Worm (Caenorhabditis elegans) whole organism, young adult: ENCODE results near the gene scd-1.

Source experiments
- C06A6.2 ChIP-seq: fragments of 200-800 bp; sonication (Bioruptor generic); conservative IDR thresholded peaks from 2 replicates; pipeline ENCODE4 v1.3.6; 2022; ENCODE audit warnings: missing genetic modification characterization, missing compliant biosample characterization
- C17E4.6 ChIP-seq: fragments of 200-800 bp; sonication (Bioruptor generic); IDR thresholded peaks from 2 replicates; pipeline ENCODE4 v1.3.6; 2022; ENCODE audit warnings: missing genetic modification reagents, missing genetic modification characterization, missing compliant biosample characterization
- F49E8.2 ChIP-seq: sonication (generic microtip); optimal IDR thresholded peaks from 3 replicates; lab custom pipeline; 2017; ENCODE audit warnings: missing genetic modification characterization, mild to moderate bottlenecking, missing compliant biosample characterization, antibody characterized with exemption, moderate library complexity; ENCODE audit not compliant: insufficient read depth
- F55B11.4 ChIP-seq: sonication (generic microtip); optimal IDR thresholded peaks from 2 replicates; lab custom pipeline; 2016; ENCODE audit warnings: missing compliant biosample characterization, missing genetic modification characterization, borderline replicate concordance; ENCODE audit not compliant: insufficient read depth
- F57A8.1 ChIP-seq: fragments of 200-800 bp; sonication (Bioruptor generic); optimal IDR thresholded peaks from 2 replicates; lab custom pipeline; 2018; ENCODE audit warnings: mild to moderate bottlenecking, missing genetic modification characterization, moderate library complexity, missing compliant biosample characterization
- K11D2.4 ChIP-seq: fragments of 200-800 bp; sonication (Bioruptor generic); IDR thresholded peaks from 2 replicates; pipeline ENCODE4 v1.3.6; 2022; ENCODE audit warnings: missing genetic modification reagents, missing genetic modification characterization, missing compliant biosample characterization
- Y53F4B.3 ChIP-seq: fragments of 200-800 bp; sonication (Bioruptor generic); IDR thresholded peaks from 2 replicates; pipeline ENCODE4 v1.3.6; 2022; ENCODE audit warnings: missing genetic modification reagents, missing genetic modification characterization, missing compliant biosample characterization
- Y67H2A.10 ChIP-seq: fragments of 200-800 bp; sonication (Bioruptor generic); conservative IDR thresholded peaks from 2 replicates; pipeline ENCODE4 v1.3.6; 2022; ENCODE audit warnings: missing genetic modification reagents, missing genetic modification characterization, missing compliant biosample characterization
- ZK185.1 ChIP-seq: sonication (generic microtip); optimal IDR thresholded peaks from 2 replicates; lab custom pipeline; 2016; ENCODE audit warnings: mild to moderate bottlenecking, missing genetic modification characterization, missing compliant biosample characterization; ENCODE audit not compliant: poor library complexity, severe bottlenecking
- ama-1 ChIP-seq, 3 experiments: fragments of 150-350 bp in 1 of 3; sonication (generic microtip) in 2 of 3; optimal IDR thresholded peaks; 2 replicates each; lab custom pipeline; 2014 to 2018; ENCODE audit warnings: missing biosample characterization in 2 of 3, missing genetic modification characterization in 2 of 3, missing genetic modification reagents in 2 of 3
- aptf-2 ChIP-seq: fragments of 200-800 bp; sonication (Bioruptor generic); conservative IDR thresholded peaks from 2 replicates; pipeline ENCODE4 v1.3.6; 2022; ENCODE audit warnings: missing genetic modification reagents, missing genetic modification characterization, missing compliant biosample characterization
- atf-7 ChIP-seq: sonication (generic microtip); optimal IDR thresholded peaks from 2 replicates; lab custom pipeline; 2017; ENCODE audit warnings: mild to moderate bottlenecking, missing genetic modification characterization, missing compliant biosample characterization
- athp-1 ChIP-seq: sonication (generic microtip); optimal IDR thresholded peaks from 2 replicates; lab custom pipeline; 2017; ENCODE audit warnings: mild to moderate bottlenecking, missing genetic modification characterization, missing compliant biosample characterization
- attf-6 ChIP-seq: fragments of 200-800 bp; sonication (Bioruptor generic); IDR thresholded peaks from 2 replicates; pipeline ENCODE4 v1.3.6; 2022; ENCODE audit warnings: missing genetic modification reagents, missing genetic modification characterization, missing compliant biosample characterization
- cebp-2 ChIP-seq: fragments of 200-800 bp; sonication (Bioruptor generic); IDR thresholded peaks from 2 replicates; pipeline ENCODE4 v1.3.6; 2022; ENCODE audit warnings: missing genetic modification characterization, missing compliant biosample characterization
- ceh-58 ChIP-seq: fragments of 200-800 bp; sonication (Bioruptor generic); IDR thresholded peaks from 2 replicates; pipeline ENCODE4 v1.3.6; 2022; ENCODE audit warnings: missing genetic modification characterization, missing compliant biosample characterization
- chd-7 ChIP-seq: sonication (generic microtip); optimal IDR thresholded peaks from 2 replicates; lab custom pipeline; 2016; ENCODE audit warnings: mild to moderate bottlenecking, missing genetic modification characterization, moderate library complexity, missing compliant biosample characterization
- dpff-1 ChIP-seq: sonication (generic microtip); optimal IDR thresholded peaks from 2 replicates; lab custom pipeline; 2017; ENCODE audit warnings: mild to moderate bottlenecking, missing genetic modification characterization, missing compliant biosample characterization
- egl-18 ChIP-seq: fragments of 200-800 bp; sonication (Bioruptor generic); IDR thresholded peaks from 2 replicates; pipeline ENCODE4 v1.3.6; 2022; ENCODE audit warnings: missing genetic modification reagents, missing genetic modification characterization, missing compliant biosample characterization
- fkh-3 ChIP-seq: sonication (generic microtip); optimal IDR thresholded peaks from 2 replicates; lab custom pipeline; 2016; ENCODE audit warnings: mild to moderate bottlenecking, missing genetic modification characterization, missing compliant biosample characterization
- hlh-12 ChIP-seq: sonication (generic microtip); optimal IDR thresholded peaks from 2 replicates; lab custom pipeline; 2016; ENCODE audit warnings: missing genetic modification characterization, missing compliant biosample characterization
- hmg-1.2 ChIP-seq: fragments of 200-800 bp; sonication (Bioruptor generic); IDR thresholded peaks from 2 replicates; pipeline ENCODE4 v1.3.6; 2022; ENCODE audit warnings: missing genetic modification reagents, missing genetic modification characterization, missing compliant biosample characterization
- hrde-1 ChIP-seq: sonication (generic microtip); optimal IDR thresholded peaks from 2 replicates; lab custom pipeline; 2016; ENCODE audit warnings: missing genetic modification characterization, mild to moderate bottlenecking, missing compliant biosample characterization, moderate library complexity, missing genotype, missing genetic modification reagents, borderline replicate concordance
- hsf-1 ChIP-seq: fragments of 200-800 bp; sonication (Bioruptor generic); IDR thresholded peaks from 2 replicates; pipeline ENCODE4 v1.3.6; 2022; ENCODE audit warnings: missing genetic modification reagents, missing genetic modification characterization, missing compliant biosample characterization
- lag-1 ChIP-seq: fragments of 200-800 bp; sonication (Bioruptor generic); IDR thresholded peaks from 2 replicates; pipeline ENCODE4 v1.3.6; 2022; ENCODE audit warnings: missing genetic modification reagents, missing genetic modification characterization, missing compliant biosample characterization
- let-526 ChIP-seq: fragments of 200-800 bp; sonication (Bioruptor generic); IDR thresholded peaks from 2 replicates; pipeline ENCODE4 v1.3.6; 2022; ENCODE audit warnings: missing genetic modification reagents, missing genetic modification characterization, missing compliant biosample characterization
- lin-26 ChIP-seq: fragments of 200-800 bp; sonication (Bioruptor generic); IDR thresholded peaks from 2 replicates; pipeline ENCODE4 v1.3.6; 2022; ENCODE audit warnings: missing genetic modification reagents, missing genetic modification characterization, missing compliant biosample characterization
- lin-35 ChIP-seq, 3 experiments: fragments of 150-350 bp in 2 of 3; sonication (generic microtip) in 1 of 3; optimal IDR thresholded peaks; 2 replicates each; lab custom pipeline; 2014 to 2018; ENCODE audit warnings: missing biosample characterization in 3 of 3, missing genetic modification characterization in 3 of 3, missing genetic modification reagents in 3 of 3
- lir-1 ChIP-seq: fragments of 200-800 bp; sonication (Bioruptor generic); conservative IDR thresholded peaks from 2 replicates; pipeline ENCODE4 v1.3.6; 2022; ENCODE audit warnings: missing genetic modification reagents, missing genetic modification characterization, missing compliant biosample characterization
- madf-3 ChIP-seq: fragments of 200-800 bp; sonication (Bioruptor generic); IDR thresholded peaks from 2 replicates; pipeline ENCODE4 v1.3.6; 2022; ENCODE audit warnings: missing genetic modification reagents, missing genetic modification characterization, missing compliant biosample characterization
- madf-6 ChIP-seq: fragments of 200-800 bp; sonication (Bioruptor generic); IDR thresholded peaks from 2 replicates; pipeline ENCODE4 v1.3.6; 2022; ENCODE audit warnings: missing genetic modification reagents, missing genetic modification characterization, missing compliant biosample characterization
- mcd-1 ChIP-seq: fragments of 200-800 bp; sonication (Bioruptor generic); IDR thresholded peaks from 2 replicates; pipeline ENCODE4 v1.3.6; 2022; ENCODE audit warnings: missing genetic modification reagents, missing genetic modification characterization, missing compliant biosample characterization
- nfyb-1 ChIP-seq: fragments of 200-800 bp; sonication (Bioruptor generic); IDR thresholded peaks from 2 replicates; pipeline ENCODE4 v1.3.6; 2022; ENCODE audit warnings: missing genetic modification reagents, missing genetic modification characterization, missing compliant biosample characterization
- nhr-120 ChIP-seq: fragments of 200-800 bp; sonication (Bioruptor generic); IDR thresholded peaks from 2 replicates; pipeline ENCODE4 v1.3.6; 2022; ENCODE audit warnings: missing genetic modification characterization, missing compliant biosample characterization
- snpc-1.1 ChIP-seq: sonication (generic microtip); optimal IDR thresholded peaks from 2 replicates; lab custom pipeline; 2017; ENCODE audit warnings: missing genetic modification characterization, mild to moderate bottlenecking, missing compliant biosample characterization, antibody characterized with exemption, moderate library complexity, missing genotype, missing genetic modification reagents; ENCODE audit not compliant: insufficient read depth
- snpc-4 ChIP-seq, 5 experiments: fragments of 150-350 bp in 1 of 5; sonication (generic microtip) in 4 of 5; optimal IDR thresholded peaks; 2 replicates each; lab custom pipeline; 2014 to 2018; ENCODE audit warnings: missing genetic modification characterization in 5 of 5, missing biosample characterization in 3 of 5, antibody characterized with exemption in 2 of 5, mild to moderate bottlenecking in 2 of 5, missing compliant biosample characterization in 2 of 5, missing genotype in 2 of 5, moderate library complexity in 2 of 5, missing genetic modification reagents in 1 of 5
- somi-1 ChIP-seq: fragments of 200-800 bp; sonication (Bioruptor generic); optimal IDR thresholded peaks from 2 replicates; lab custom pipeline; 2018; ENCODE audit warnings: mild to moderate bottlenecking, missing genetic modification characterization, missing compliant biosample characterization
- tbx-9 ChIP-seq: sonication (generic microtip); optimal IDR thresholded peaks from 2 replicates; lab custom pipeline; 2016; ENCODE audit warnings: borderline replicate concordance, missing genetic modification characterization, inconsistent platforms, missing compliant biosample characterization
- zfh-2 ChIP-seq: fragments of 200-800 bp; sonication (Bioruptor generic); conservative IDR thresholded peaks from 2 replicates; pipeline ENCODE4 v1.3.6; 2022; ENCODE audit warnings: missing genetic modification reagents, missing genetic modification characterization, missing compliant biosample characterization
- zim-3 ChIP-seq: sonication (generic microtip); optimal IDR thresholded peaks from 2 replicates; lab custom pipeline; 2017; ENCODE audit warnings: mild to moderate bottlenecking, missing genetic modification characterization, moderate library complexity, missing compliant biosample characterization
- ztf-25 ChIP-seq: fragments of 200-800 bp; sonication (Bioruptor generic); IDR thresholded peaks from 2 replicates; pipeline ENCODE4 v1.3.6; 2022; ENCODE audit warnings: missing genetic modification reagents, missing genetic modification characterization, missing compliant biosample characterization
- ztf-28 ChIP-seq: fragments of 200-800 bp; sonication (Bioruptor generic); IDR thresholded peaks from 2 replicates; pipeline ENCODE4 v1.3.6; 2022; ENCODE audit warnings: missing genetic modification reagents, missing genetic modification characterization, missing compliant biosample characterization

The scd-1 gene

ce11 chrX:12525359-12525839 lies at the start of gene scd-1:
Gene scd-1, minus strand, starts transcription at chrX:12525789.
- TF ChIP-seq cebp-2 (GFP tag; lab: Robert Waterston, UW) (0 out of 2 replicates have a peak, but pooled peaks have one; percentile 41), tbx-9 (no peak), zfh-2 (peak; percentile 70), hsf-1 (GFP tag; lab: Robert Waterston, UW) (0 out of 2 replicates have a peak, but pooled peaks have one; percentile 15)

- TF ChIP-seq snpc-1.1 (tag; lab: Kevin White, UChicago) (no peak), Y53F4B.3 (GFP tag; lab: Robert Waterston, UW) (no peak), F55B11.4 (tag; lab: Kevin White, UChicago) (no peak), C17E4.6 (GFP tag; lab: Robert Waterston, UW) (no peak), dpff-1 (no peak), C06A6.2 (GFP tag; lab: Robert Waterston, UW) (no peak), lin-26 (GFP tag; lab: Robert Waterston, UW) (no peak), hrde-1 (tag; lab: Kevin White, UChicago) (no peak)
Observed at ce11 chrX:12574473-12574872, 48.9 kb upstream of the scd-1 start, which contains the start of gene T24D5.1. Gene T24D5.1, plus strand, starts transcription at chrX:12574773.

DNA sequence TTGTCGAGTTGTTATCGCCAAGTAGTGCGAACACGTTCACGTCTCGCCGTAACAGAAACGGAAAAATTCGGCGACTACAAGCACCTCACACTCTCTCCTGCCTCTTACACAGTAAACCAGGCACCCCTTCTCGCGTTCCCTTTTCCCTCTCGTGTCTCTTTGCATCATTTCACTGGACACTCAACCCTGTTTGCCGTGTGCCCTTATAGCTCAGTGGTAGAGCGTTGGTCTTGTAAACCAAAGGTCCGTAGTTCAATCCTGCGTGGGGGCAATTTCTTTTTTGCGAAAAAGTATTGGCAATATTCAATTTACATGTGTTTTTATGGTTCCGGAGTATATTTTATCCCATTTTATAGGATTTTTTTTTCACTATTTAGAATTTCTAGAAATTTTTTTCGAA lies 38.0 kb upstream of the scd-1 start:
- TF ChIP-seq madf-6 (GFP tag; lab: Robert Waterston, UW) (no peak), attf-6 (peak; percentile 81), F49E8.2 (tag; lab: Kevin White, UChicago) (peak; percentile 42), lag-1 (no peak), atf-7 (tag; lab: Kevin White, UChicago) (peak; percentile 63), F57A8.1 (GFP tag; lab: Kevin White, UChicago) (peak; percentile 90), lir-1 (GFP tag; lab: Robert Waterston, UW) (peak; percentile 27; the same call in 1 of the 2 replicates), K11D2.4 (GFP tag; lab: Robert Waterston, UW) (peak; percentile 86), ama-1 (optimal IDR thresholded peaks at IDR 0.05; lab: Kevin White, UChicago) (no peak), ama-1 (GFP tag; optimal IDR thresholded peaks at IDR 0.05; lab: Kevin White, UChicago) (peak in 1 of 2 experiments; percentile 79), C17E4.6 (GFP tag; lab: Robert Waterston, UW) (no peak), ZK185.1 (tag; lab: Kevin White, UChicago) (peak; percentile 88), egl-18 (GFP tag; lab: Robert Waterston, UW) (peak; percentile 84), hmg-1.2 (peak; percentile 88), ceh-58 (peak; percentile 94; the same call in 1 of the 2 replicates), mcd-1 (no peak; the same call in 1 of the 2 replicates), ztf-28 (GFP tag; lab: Robert Waterston, UW) (no peak; the same call in 1 of the 2 replicates), dpff-1 (peak; percentile 51), F55B11.4 (tag; lab: Kevin White, UChicago) (no peak), Y67H2A.10 (GFP tag; lab: Robert Waterston, UW) (peak; percentile 67; the same call in 1 of the 2 replicates), zim-3 (peak; percentile 69), nhr-120 (GFP tag; lab: Robert Waterston, UW) (no peak; the same call in 1 of the 2 replicates), lin-35 (GFP tag; optimal IDR thresholded peaks at IDR 0.05; lab: Kevin White, UChicago) (no peak), somi-1 (peak; percentile 67), madf-3 (GFP tag; lab: Robert Waterston, UW) (peak; percentile 82), hlh-12 (tag; lab: Kevin White, UChicago) (peak; percentile 78), ztf-25 (GFP tag; lab: Robert Waterston, UW) (peak; percentile 93), hsf-1 (GFP tag; lab: Robert Waterston, UW) (peak; percentile 71), aptf-2 (GFP tag; lab: Robert Waterston, UW) (no peak), snpc-4 (GFP tag; optimal IDR thresholded peaks at IDR 0.05; lab: Kevin White, UChicago) (peak; percentile 84), snpc-4 (tag; optimal IDR thresholded peaks at IDR 0.05; lab: Kevin White, UChicago) (peak in 1 of 4 experiments; percentile 12), nfyb-1 (GFP tag; lab: Robert Waterston, UW) (peak; percentile 93), let-526 (GFP tag; lab: Robert Waterston, UW) (peak; percentile 85), fkh-3 (peak; percentile 90), chd-7 (peak; percentile 86), athp-1 (tag; lab: Kevin White, UChicago) (peak; percentile 76)
